Fruit fly (Drosophila melanogaster) whole organism, adult: ENCODE results near the gene CG18262.

ENCODE experiments used
- CG11617 ChIP-seq: fragments of 200-800 bp; sonication (Bioruptor generic); optimal IDR thresholded peaks from 2 replicates; lab custom pipeline; 2017; ENCODE audit warnings: mild to moderate bottlenecking, missing biosample characterization, missing genetic modification reagents, missing genetic modification characterization
- CG12768 ChIP-seq: fragments of 200-800 bp; sonication (Bioruptor generic); optimal IDR thresholded peaks from 2 replicates; lab custom pipeline; 2017; ENCODE audit warnings: missing biosample characterization, missing genetic modification characterization, mild to moderate bottlenecking, moderate library complexity, missing genetic modification reagents
- CG14711 ChIP-seq: fragments of 200-800 bp; sonication (Bioruptor generic); optimal IDR thresholded peaks from 2 replicates; lab custom pipeline; 2018; ENCODE audit warnings: missing biosample characterization, mild to moderate bottlenecking, missing genetic modification characterization, moderate library complexity
- CG1620 ChIP-seq: fragments of 200-800 bp; sonication (Bioruptor generic); optimal IDR thresholded peaks from 2 replicates; lab custom pipeline; 2016; ENCODE audit warnings: missing biosample characterization, missing genetic modification characterization
- CG33017 ChIP-seq: fragments of 200-800 bp; sonication (Bioruptor generic); optimal IDR thresholded peaks from 2 replicates; lab custom pipeline; 2018; ENCODE audit warnings: missing biosample characterization, mild to moderate bottlenecking, missing genetic modification characterization, moderate library complexity
- CG5204 ChIP-seq: fragments of 200-800 bp; sonication (Bioruptor generic); optimal IDR thresholded peaks from 2 replicates; lab custom pipeline; 2016; ENCODE audit warnings: missing biosample characterization, missing genetic modification characterization
- CG7045 ChIP-seq: fragments of 200-800 bp; sonication (Bioruptor generic); optimal IDR thresholded peaks from 2 replicates; lab custom pipeline; 2017; ENCODE audit warnings: missing biosample characterization, mild to moderate bottlenecking, missing genetic modification characterization
- CG7101 ChIP-seq: fragments of 200-800 bp; sonication (Bioruptor generic); optimal IDR thresholded peaks from 2 replicates; lab custom pipeline; 2018; ENCODE audit warnings: missing biosample characterization, mild to moderate bottlenecking, missing genetic modification characterization, moderate library complexity
- Clk ChIP-seq: fragments of 200-800 bp; sonication (Bioruptor generic); optimal IDR thresholded peaks from 2 replicates; lab custom pipeline; 2017; ENCODE audit warnings: missing biosample characterization, missing genetic modification characterization
- Crg-1 ChIP-seq: fragments of 200-800 bp; sonication (Bioruptor generic); optimal IDR thresholded peaks from 2 replicates; lab custom pipeline; 2016; ENCODE audit warnings: missing biosample characterization, missing genetic modification characterization
- Hr96 ChIP-seq: fragments of 200-800 bp; sonication (Bioruptor generic); optimal IDR thresholded peaks from 2 replicates; lab custom pipeline; 2016; ENCODE audit warnings: missing biosample characterization, missing genetic modification characterization
- Mnt ChIP-seq: fragments of 200-800 bp; sonication (Bioruptor generic); optimal IDR thresholded peaks from 2 replicates; lab custom pipeline; 2016; ENCODE audit warnings: missing biosample characterization, mild to moderate bottlenecking, missing genetic modification characterization
- bab1 ChIP-seq: fragments of 200-800 bp; sonication (Bioruptor generic); optimal IDR thresholded peaks from 3 replicates; lab custom pipeline; 2019; ENCODE audit warnings: missing biosample characterization, mild to moderate bottlenecking, missing genetic modification characterization, moderate library complexity
- cic ChIP-seq: fragments of 200-800 bp; sonication (Bioruptor generic); optimal IDR thresholded peaks from 2 replicates; lab custom pipeline; 2017; ENCODE audit warnings: missing biosample characterization, mild to moderate bottlenecking, missing genetic modification characterization, moderate library complexity
- cnc ChIP-seq, 2 experiments: fragments of >200 bp; optimal IDR thresholded peaks; 2 replicates each; lab custom pipeline; 2017
- kay ChIP-seq: fragments of 200-800 bp; sonication (Bioruptor generic); peaks from one replicate; lab custom pipeline; 2016; ENCODE audit warnings: missing biosample characterization, missing genetic modification characterization, borderline replicate concordance
- ovo ChIP-seq: fragments of 200-800 bp; sonication (Bioruptor generic); optimal IDR thresholded peaks from 2 replicates; lab custom pipeline; 2016; ENCODE audit warnings: missing biosample characterization, missing genetic modification characterization
- pad ChIP-seq: fragments of 200-800 bp; sonication (Bioruptor generic); optimal IDR thresholded peaks from 3 replicates; lab custom pipeline; 2017; ENCODE audit warnings: missing biosample characterization, missing genetic modification characterization, mild to moderate bottlenecking, moderate library complexity, missing genetic modification reagents
- tj ChIP-seq: fragments of 200-800 bp; sonication (Bioruptor generic); optimal IDR thresholded peaks from 3 replicates; lab custom pipeline; 2017; ENCODE audit warnings: missing biosample characterization, mild to moderate bottlenecking, missing genetic modification characterization, moderate library complexity
- toe ChIP-seq: fragments of 200-800 bp; sonication (Bioruptor generic); optimal IDR thresholded peaks from 2 replicates; lab custom pipeline; 2016; ENCODE audit warnings: missing biosample characterization, missing genetic modification characterization

CG18262 gene

DNA sequence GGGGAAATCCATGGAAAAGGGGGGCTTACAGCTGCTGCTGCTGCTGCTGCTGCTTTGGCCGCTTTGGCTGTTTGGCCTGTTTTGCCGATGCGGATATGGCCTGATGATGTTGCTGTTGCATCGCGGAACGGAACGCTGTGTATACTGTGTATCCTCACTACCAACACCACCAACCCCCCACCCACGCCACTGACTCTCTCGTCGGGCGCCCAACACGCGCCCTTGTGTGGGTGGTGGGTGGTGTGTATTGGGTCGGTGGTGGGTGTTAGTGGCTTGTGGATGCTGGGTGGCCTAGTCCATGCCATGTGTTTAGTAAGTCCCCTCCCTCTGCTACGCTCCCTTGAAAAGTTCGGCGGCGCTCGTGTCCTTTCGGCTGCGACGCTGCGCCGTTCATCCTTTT lies 25.0 kb downstream of the CG18262 start:
- TF ChIP-seq kay (GFP tag; lab: Kevin White, UChicago) (no peak), Mnt (GFP tag; lab: Kevin White, UChicago) (no peak), CG14711 (tag; lab: Kevin White, UChicago) (no peak), CG1620 (no peak), pad (GFP tag; lab: Kevin White, UChicago) (peak; percentile 17), cnc (optimal IDR thresholded peaks at IDR 0.05; lab: Kevin White, UChicago) (no peak)

DNA sequence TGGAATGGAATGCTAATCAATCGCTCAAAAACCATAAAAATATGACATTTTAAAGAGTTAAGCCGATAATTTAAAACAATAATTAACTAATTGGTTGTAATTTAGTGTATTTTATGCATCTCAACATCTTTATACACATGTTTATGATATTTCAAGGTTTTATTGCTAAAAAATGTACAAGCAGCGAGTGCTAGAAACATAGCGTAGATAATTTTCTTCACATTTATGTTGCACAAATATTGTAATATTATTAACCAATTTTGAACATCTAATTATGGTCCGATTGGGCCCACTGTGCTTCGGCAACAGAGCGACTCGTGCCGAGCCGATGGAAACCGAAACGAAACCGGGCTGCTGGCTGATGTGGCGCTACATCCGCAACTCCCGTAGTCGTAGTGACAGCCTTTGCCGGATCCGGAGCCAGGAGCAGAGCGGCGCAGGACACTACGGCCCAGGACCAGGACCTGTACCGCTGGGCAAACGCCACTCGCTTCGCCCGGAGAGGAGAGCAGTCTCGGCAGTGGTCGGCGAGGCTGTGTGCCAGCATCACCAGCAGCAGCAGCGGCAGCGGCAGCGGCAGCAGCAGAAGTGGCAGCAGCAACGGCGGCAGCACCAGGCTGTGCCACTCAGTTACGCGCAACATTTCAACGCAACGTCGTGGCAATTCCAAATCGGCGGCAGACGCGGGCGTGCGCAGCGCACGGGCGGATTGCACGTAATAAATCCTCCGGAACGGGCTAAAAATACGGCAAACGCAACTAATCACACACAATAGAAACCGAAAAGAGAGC lies 25.6 kb downstream of the CG18262 start, which contains the start of gene sdt:
sdt (plus strand) TSS at position 385 of the 791 bp plus-strand sequence.
- TF ChIP-seq bab1 (GFP tag; lab: Kevin White, UChicago) (no peak), CG14711 (tag; lab: Kevin White, UChicago) (no peak), Crg-1 (GFP tag; lab: Kevin White, UChicago) (no peak), cic (GFP tag; lab: Kevin White, UChicago) (no peak), CG7045 (GFP tag; lab: Kevin White, UChicago) (no peak), CG12768 (GFP tag; lab: Kevin White, UChicago) (no peak)

DNA sequence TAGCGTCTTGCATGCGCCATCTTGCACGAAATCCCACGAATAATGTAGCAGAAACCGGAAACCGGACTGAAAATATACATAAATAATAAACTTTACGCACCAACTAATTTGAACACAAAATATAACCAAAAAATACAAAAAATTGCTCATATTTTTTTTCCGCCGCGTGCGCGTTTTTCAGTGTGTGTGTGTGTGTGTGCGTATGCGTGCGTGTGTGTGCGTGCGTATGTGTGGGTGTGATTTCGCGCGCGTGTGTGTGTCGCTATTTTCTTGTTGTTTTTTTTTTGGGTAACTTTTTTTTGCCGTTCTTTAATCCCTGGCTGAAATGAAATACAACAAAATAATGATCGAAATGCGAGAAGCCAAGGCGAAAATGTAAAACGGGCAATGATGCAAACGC lies 26.2 kb downstream of the CG18262 start:
- TF ChIP-seq CG5204 (GFP tag; lab: Kevin White, UChicago) (no peak), CG1620 (no peak), CG12768 (GFP tag; lab: Kevin White, UChicago) (no peak), toe (GFP tag; lab: Kevin White, UChicago) (no peak), ovo (GFP tag; lab: Kevin White, UChicago) (no peak)

DNA sequence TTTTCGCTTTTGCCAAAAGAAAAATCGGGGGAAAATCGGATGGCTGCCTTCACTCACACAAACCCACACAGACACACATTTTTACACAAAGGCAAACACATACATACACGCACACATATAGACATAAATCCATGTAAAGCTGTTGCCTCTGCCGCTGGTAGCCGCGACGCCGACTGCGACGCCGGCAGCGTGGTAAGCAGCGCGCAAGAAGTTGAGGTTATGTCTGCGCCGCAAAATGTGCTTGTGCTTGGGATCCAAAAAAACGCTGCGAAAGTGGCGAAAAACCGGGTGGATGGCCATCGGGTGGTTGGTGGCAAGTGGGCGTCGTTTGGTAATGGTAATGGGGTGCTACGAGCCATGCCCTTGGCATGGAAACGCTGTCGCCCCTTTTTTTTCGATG lies 27.1 kb downstream of the CG18262 start:
- no peak for TF ChIP-seq CG5204 (GFP tag; lab: Kevin White, UChicago)
- TF ChIP-seq cnc (optimal IDR thresholded peaks at IDR 0.05; lab: Kevin White, UChicago) = no peak
- no peak for TF ChIP-seq ovo (GFP tag; lab: Kevin White, UChicago)
- TF ChIP-seq CG1620 = no peak
- TF ChIP-seq cic (GFP tag; lab: Kevin White, UChicago) = no peak
- no peak for TF ChIP-seq tj
- no peak for TF ChIP-seq CG7101
- TF ChIP-seq Crg-1 (GFP tag; lab: Kevin White, UChicago) = no peak
- TF ChIP-seq pad (GFP tag; lab: Kevin White, UChicago) = no peak
- no peak for TF ChIP-seq CG11617 (GFP tag; lab: Kevin White, UChicago)
- no peak for TF ChIP-seq CG12768 (GFP tag; lab: Kevin White, UChicago)
- no peak for TF ChIP-seq toe (GFP tag; lab: Kevin White, UChicago)
- no peak for TF ChIP-seq Clk
- no peak for TF ChIP-seq bab1 (GFP tag; lab: Kevin White, UChicago)
- TF ChIP-seq CG33017 (tag; lab: Kevin White, UChicago) = no peak
- no peak for TF ChIP-seq Hr96 (GFP tag; lab: Kevin White, UChicago)
- no peak for TF ChIP-seq CG14711 (tag; lab: Kevin White, UChicago)
- no peak for TF ChIP-seq Mnt (GFP tag; lab: Kevin White, UChicago)
- no peak for TF ChIP-seq kay (GFP tag; lab: Kevin White, UChicago)
- no peak for TF ChIP-seq CG7045 (GFP tag; lab: Kevin White, UChicago)

DNA sequence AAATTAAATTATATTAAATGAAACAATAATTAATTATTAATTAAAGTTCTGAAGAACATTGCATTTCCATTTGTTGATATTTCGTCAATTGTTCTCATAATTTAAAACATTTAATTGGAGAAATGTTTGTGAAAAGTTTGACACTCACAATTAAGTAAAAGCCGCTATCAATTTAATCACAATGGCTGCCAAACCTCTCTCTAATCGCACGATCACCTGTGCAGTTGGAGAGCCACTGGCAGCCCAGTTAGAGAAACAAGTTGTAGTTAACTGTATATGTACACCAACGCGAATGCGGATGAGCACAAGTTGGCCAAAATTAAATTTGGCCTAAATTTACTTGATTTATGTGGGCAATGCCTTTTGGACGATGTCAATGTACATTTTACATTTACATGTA lies 39.4 kb downstream of the CG18262 start:
- TF ChIP-seq ovo (GFP tag; lab: Kevin White, UChicago) = no peak
- TF ChIP-seq CG7101 = no peak
- TF ChIP-seq CG7045 (GFP tag; lab: Kevin White, UChicago) = no peak
- TF ChIP-seq CG12768 (GFP tag; lab: Kevin White, UChicago) = no peak
- TF ChIP-seq Clk = no peak
- no peak for TF ChIP-seq kay (GFP tag; lab: Kevin White, UChicago)
- no peak for TF ChIP-seq CG11617 (GFP tag; lab: Kevin White, UChicago)
- no peak for TF ChIP-seq Hr96 (GFP tag; lab: Kevin White, UChicago)
- no peak for TF ChIP-seq CG33017 (tag; lab: Kevin White, UChicago)
- TF ChIP-seq Crg-1 (GFP tag; lab: Kevin White, UChicago) = no peak
- no peak for TF ChIP-seq cnc (optimal IDR thresholded peaks at IDR 0.05; lab: Kevin White, UChicago)
- TF ChIP-seq CG14711 (tag; lab: Kevin White, UChicago) = no peak
- TF ChIP-seq Mnt (GFP tag; lab: Kevin White, UChicago) = no peak
- no peak for TF ChIP-seq CG5204 (GFP tag; lab: Kevin White, UChicago)
- TF ChIP-seq pad (GFP tag; lab: Kevin White, UChicago) = no peak

DNA sequence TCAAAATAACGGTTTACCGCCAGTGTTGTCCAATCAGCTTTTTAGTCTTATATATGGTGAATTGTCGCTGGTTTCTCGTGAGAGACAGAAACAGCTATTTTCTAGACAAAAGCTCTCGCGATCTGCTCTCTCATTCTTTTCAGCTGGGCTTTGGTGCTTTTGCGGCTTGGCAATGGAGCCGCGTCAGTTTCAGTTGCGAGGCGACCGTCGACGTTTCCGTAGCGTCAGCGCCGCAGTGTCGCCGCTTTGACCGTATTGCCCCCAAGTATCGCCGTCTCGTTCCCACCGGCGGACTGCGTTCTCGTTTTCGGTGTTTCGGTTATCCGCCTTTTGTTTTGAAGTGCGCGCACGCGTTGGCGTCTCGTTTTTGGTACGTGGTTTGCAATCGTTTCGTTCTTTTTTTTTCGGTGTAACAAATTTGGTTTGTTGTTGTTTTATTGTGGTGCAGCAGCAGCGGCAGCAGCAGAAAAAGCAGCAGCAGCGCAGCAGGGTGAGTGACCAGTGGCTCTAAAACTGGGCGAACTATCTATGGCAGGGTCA lies 40.3 kb downstream of the CG18262 start:
- TF ChIP-seq bab1 (GFP tag; lab: Kevin White, UChicago) (peak; percentile 87), ovo (GFP tag; lab: Kevin White, UChicago) (peak; percentile 90), Hr96 (GFP tag; lab: Kevin White, UChicago) (no peak), kay (GFP tag; lab: Kevin White, UChicago) (peak; percentile 85), Mnt (GFP tag; lab: Kevin White, UChicago) (peak; percentile 16), pad (GFP tag; lab: Kevin White, UChicago) (peak; percentile 8), cic (GFP tag; lab: Kevin White, UChicago) (no peak), CG1620 (peak; percentile 18), toe (GFP tag; lab: Kevin White, UChicago) (peak; percentile 30), CG14711 (tag; lab: Kevin White, UChicago) (no peak), CG7101 (peak; percentile 22), CG12768 (GFP tag; lab: Kevin White, UChicago) (peak; percentile 28), tj (peak; percentile 74)
